Fruit fly (Drosophila melanogaster): ENCODE data around the gene CG14182.

Gene CG14182

dm6 chr3L:19929051-19929718 is 50.4 kb downstream of the CG14182 start:
- no peak for TF ChIP-seq EcR (GFP tag; optimal IDR thresholded peaks at IDR 0.05)
- TF ChIP-seq CG13204 (GFP tag; optimal IDR thresholded peaks at IDR 0.05), result no peak
- peak; percentile 16 for TF ChIP-seq Snoo (tag; optimal IDR thresholded peaks at IDR 0.05)
- TF ChIP-seq CG14655 (GFP tag; optimal IDR thresholded peaks at IDR 0.05), result no peak
- TF ChIP-seq Ets98B (GFP tag; IDR thresholded peaks at IDR 0.05), result peak; percentile 60
- peak; percentile 77 for TF ChIP-seq CG12605 (GFP tag; IDR thresholded peaks at IDR 0.05)
- TF ChIP-seq Pif1A (GFP tag; optimal IDR thresholded peaks at IDR 0.05), result no peak
- 0 out of 3 replicates have a peak, but pooled peaks have one; percentile 8 for TF ChIP-seq fd96Ca (GFP tag; IDR thresholded peaks at IDR 0.05)
- TF ChIP-seq CG9948 (tag; optimal IDR thresholded peaks at IDR 0.05), result no peak
- TF ChIP-seq CG8159 (tag; optimal IDR thresholded peaks at IDR 0.05), result peak; percentile 5
- peak; percentile 53; the same call in 1 of the 2 replicates for TF ChIP-seq CG32121 (GFP tag; IDR thresholded peaks at IDR 0.05)
- TF ChIP-seq CG8301 (tag; optimal IDR thresholded peaks at IDR 0.05), result peak; percentile 7
